Worm (Caenorhabditis elegans) whole organism, L2 larva: ENCODE data around the gene klp-17.

ENCODE experiments used
- R02D3.7 ChIP-seq: fragments of 150-350 bp; optimal IDR thresholded peaks from 2 replicates; lab custom pipeline; 2014; ENCODE audit warnings: missing biosample characterization, missing genetic modification characterization
- ama-1 ChIP-seq: fragments of 150-350 bp; optimal IDR thresholded peaks from 2 replicates; lab custom pipeline; 2018; ENCODE audit warnings: inconsistent platforms
- elt-3 ChIP-seq: sonication (generic microtip); optimal IDR thresholded peaks from 2 replicates; lab custom pipeline; 2017; ENCODE audit warnings: missing biosample characterization, missing genetic modification characterization
- fos-1 ChIP-seq: fragments of 150-350 bp; optimal IDR thresholded peaks from 2 replicates; lab custom pipeline; 2014; ENCODE audit warnings: missing biosample characterization, missing genetic modification characterization
- lin-13 ChIP-seq: fragments of 150-350 bp; optimal IDR thresholded peaks from 2 replicates; lab custom pipeline; 2014; ENCODE audit warnings: missing biosample characterization, missing genetic modification reagents, missing genetic modification characterization
- lsy-2 ChIP-seq, 2 experiments: fragments of 150-350 bp in 1 of 2; sonication (generic microtip) in 1 of 2; optimal IDR thresholded peaks; 2 replicates each; lab custom pipeline; 2014 to 2017; ENCODE audit warnings: missing biosample characterization in 2 of 2, missing genetic modification characterization in 2 of 2
- nhr-12 ChIP-seq: fragments of 150-350 bp; optimal IDR thresholded peaks from 2 replicates; lab custom pipeline; 2014; ENCODE audit warnings: missing biosample characterization, missing genetic modification characterization
- skn-1 ChIP-seq: sonication (generic microtip); optimal IDR thresholded peaks from 2 replicates; lab custom pipeline; 2017; ENCODE audit warnings: missing biosample characterization, missing genetic modification characterization
- unc-39 ChIP-seq: fragments of 150-350 bp; optimal IDR thresholded peaks from 2 replicates; lab custom pipeline; 2014; ENCODE audit warnings: missing biosample characterization, missing genetic modification characterization
- unc-62 ChIP-seq: fragments of 150-350 bp; optimal IDR thresholded peaks from 2 replicates; lab custom pipeline; 2014; ENCODE audit warnings: missing biosample characterization, missing genetic modification reagents, missing genetic modification characterization
- ztf-11 ChIP-seq: sonication (generic microtip); optimal IDR thresholded peaks from 2 replicates; lab custom pipeline; 2017; ENCODE audit warnings: missing biosample characterization, missing genetic modification characterization
- ztf-4 ChIP-seq: fragments of 150-350 bp; optimal IDR thresholded peaks from 2 replicates; lab custom pipeline; 2014; ENCODE audit warnings: missing biosample characterization, missing genetic modification characterization

- TF ChIP-seq ztf-11 (tag; lab: Kevin White, UChicago) (no peak), nhr-12 (tag; lab: Kevin White, UChicago) (no peak), lin-13 (GFP tag; lab: Kevin White, UChicago) (no peak), ama-1 (no peak), skn-1 (tag; lab: Kevin White, UChicago) (no peak), lsy-2 (tag; optimal IDR thresholded peaks at IDR 0.05; lab: Kevin White, UChicago) (no peak), ztf-4 (tag; lab: Kevin White, UChicago) (no peak), elt-3 (no peak), unc-39 (tag; lab: Kevin White, UChicago) (no peak), R02D3.7 (tag; lab: Kevin White, UChicago) (no peak), fos-1 (tag; lab: Kevin White, UChicago) (peak; percentile 80), unc-62 (GFP tag; lab: Kevin White, UChicago) (no peak)
Observed at ce11 chrII:11418476-11418875, 49.0 kb downstream of the klp-17 start.
